Worm (Caenorhabditis elegans): ENCODE data around the gene C16D2.1.

- TF ChIP-seq dao-5 (tag; optimal IDR thresholded peaks at IDR 0.05) (no peak), him-1 (tag; optimal IDR thresholded peaks at IDR 0.05) (no peak)
Measured at ce11 chrII:9154339-9154738, 22.9 kb downstream of the C16D2.1 start.
